Fruit fly (Drosophila melanogaster) whole organism, prepupa: Measurements from ENCODE around the gene Pex11c.
A peak's percentile ranks its signal among the peaks of the same experiment; 100 is the strongest.

Source experiments
- Blimp-1 ChIP-seq: fragments of 200-800 bp; sonication (Bioruptor generic); optimal IDR thresholded peaks from 3 replicates; lab custom pipeline; 2017; ENCODE audit warnings: missing biosample characterization, missing genetic modification characterization, mild to moderate bottlenecking, moderate library complexity, missing genetic modification reagents
- CG11294 ChIP-seq: fragments of 200-800 bp; sonication (Bioruptor generic); IDR thresholded peaks from 2 replicates; pipeline ENCODE4 v1.3.6; 2022; ENCODE audit warnings: missing biosample characterization, missing genetic modification characterization
- CG15336 ChIP-seq: fragments of 200-800 bp; sonication (Bioruptor generic); IDR thresholded peaks from 2 replicates; pipeline ENCODE4 v1.3.6; 2022; ENCODE audit warnings: missing biosample characterization, missing genetic modification characterization
- CG1621 ChIP-seq: fragments of 200-800 bp; sonication (Bioruptor generic); optimal IDR thresholded peaks from 3 replicates; lab custom pipeline; 2018; ENCODE audit warnings: missing biosample characterization, mild to moderate bottlenecking, missing genetic modification characterization
- CG3032 ChIP-seq: fragments of 200-800 bp; optimal IDR thresholded peaks from 2 replicates; lab custom pipeline; 2019; ENCODE audit warnings: missing biosample characterization, mild to moderate bottlenecking, missing genetic modification characterization, moderate library complexity
- CG31627 ChIP-seq: fragments of 200-800 bp; sonication (Bioruptor generic); optimal IDR thresholded peaks from 3 replicates; lab custom pipeline; 2016; ENCODE audit warnings: missing biosample characterization, missing genetic modification characterization
- CG32006 ChIP-seq: fragments of 200-800 bp; sonication (Bioruptor generic); optimal IDR thresholded peaks from 3 replicates; lab custom pipeline; 2017; ENCODE audit warnings: missing biosample characterization, mild to moderate bottlenecking, missing genetic modification characterization
- CG3919 ChIP-seq: fragments of 200-800 bp; sonication (Bioruptor generic); optimal IDR thresholded peaks from 3 replicates; lab custom pipeline; 2016; ENCODE audit warnings: missing biosample characterization, missing genetic modification characterization
- CG6276 ChIP-seq: fragments of 200-800 bp; sonication (Bioruptor generic); optimal IDR thresholded peaks from 2 replicates; lab custom pipeline; 2017; ENCODE audit warnings: missing biosample characterization, mild to moderate bottlenecking, missing genetic modification characterization
- CG6792 ChIP-seq: fragments of 200-800 bp; sonication (Bioruptor generic); optimal IDR thresholded peaks from 3 replicates; lab custom pipeline; 2016; ENCODE audit warnings: missing biosample characterization, missing genetic modification characterization
- CG6854 ChIP-seq: fragments of 200-800 bp; sonication (Bioruptor generic); optimal IDR thresholded peaks from 2 replicates; lab custom pipeline; 2017; ENCODE audit warnings: missing biosample characterization, mild to moderate bottlenecking, missing genetic modification characterization
- CG7368 ChIP-seq: fragments of 200-800 bp; sonication (Bioruptor generic); optimal IDR thresholded peaks from 3 replicates; lab custom pipeline; 2016; ENCODE audit warnings: missing biosample characterization, missing genetic modification characterization
- CG8632 ChIP-seq: fragments of 200-800 bp; sonication (Bioruptor generic); optimal IDR thresholded peaks from 3 replicates; lab custom pipeline; 2016; ENCODE audit warnings: missing biosample characterization, missing genetic modification characterization
- Eip78C ChIP-seq: fragments of 200-800 bp; sonication (Bioruptor generic); peaks from one replicate; lab custom pipeline; 2016; ENCODE audit warnings: missing biosample characterization, missing genetic modification characterization
- Eip93F ChIP-seq: fragments of 200-800 bp; sonication (Bioruptor generic); optimal IDR thresholded peaks from 2 replicates; lab custom pipeline; 2016; ENCODE audit warnings: missing biosample characterization, mild to moderate bottlenecking, missing genetic modification characterization
- Gug ChIP-seq: fragments of 200-800 bp; sonication (Bioruptor generic); IDR thresholded peaks from 2 replicates; pipeline ENCODE4 v1.3.6; 2022; ENCODE audit warnings: missing biosample characterization, missing genetic modification characterization
- Smox ChIP-seq: fragments of 200-800 bp; sonication (Bioruptor generic); optimal IDR thresholded peaks from 3 replicates; lab custom pipeline; 2016; ENCODE audit warnings: missing biosample characterization, missing genetic modification characterization
- Sox14 ChIP-seq: fragments of 200-800 bp; sonication (Bioruptor generic); optimal IDR thresholded peaks from 3 replicates; lab custom pipeline; 2016; ENCODE audit warnings: missing biosample characterization, missing genetic modification characterization
- Sox15 ChIP-seq: fragments of 200-800 bp; sonication (Bioruptor generic); optimal IDR thresholded peaks from 3 replicates; lab custom pipeline; 2016; ENCODE audit warnings: missing biosample characterization, missing genetic modification characterization
- acj6 ChIP-seq: fragments of 200-800 bp; sonication (Bioruptor generic); optimal IDR thresholded peaks from 3 replicates; lab custom pipeline; 2016; ENCODE audit warnings: missing biosample characterization, missing genetic modification characterization
- cyc ChIP-seq: fragments of 200-800 bp; sonication (Bioruptor generic); optimal IDR thresholded peaks from 3 replicates; lab custom pipeline; 2016; ENCODE audit warnings: missing biosample characterization, missing genetic modification characterization
- dac ChIP-seq: fragments of 200-800 bp; sonication (Bioruptor generic); optimal IDR thresholded peaks from 2 replicates; lab custom pipeline; 2017; ENCODE audit warnings: missing biosample characterization, mild to moderate bottlenecking, missing genetic modification characterization
- dsx ChIP-seq: fragments of 200-800 bp; optimal IDR thresholded peaks from 3 replicates; lab custom pipeline; 2019; ENCODE audit warnings: missing biosample characterization, mild to moderate bottlenecking, missing genetic modification characterization, moderate library complexity; ENCODE audit not compliant: poor library complexity, severe bottlenecking
- esn ChIP-seq: fragments of 200-800 bp; sonication (Bioruptor generic); optimal IDR thresholded peaks from 2 replicates; lab custom pipeline; 2016; ENCODE audit warnings: missing biosample characterization, mild to moderate bottlenecking, missing genetic modification characterization, moderate library complexity
- fd85E ChIP-seq: fragments of 200-800 bp; sonication (Bioruptor generic); optimal IDR thresholded peaks from 3 replicates; lab custom pipeline; 2016; ENCODE audit warnings: missing biosample characterization, missing genetic modification characterization
- fkh ChIP-seq: fragments of 200-800 bp; sonication (Bioruptor generic); optimal IDR thresholded peaks from 3 replicates; lab custom pipeline; 2017; ENCODE audit warnings: missing biosample characterization, mild to moderate bottlenecking, missing genetic modification characterization, moderate library complexity
- net ChIP-seq: fragments of 200-800 bp; sonication (Bioruptor generic); optimal IDR thresholded peaks from 3 replicates; lab custom pipeline; 2016; ENCODE audit warnings: missing biosample characterization, missing genetic modification characterization
- spab ChIP-seq: fragments of 200-800 bp; sonication (Bioruptor generic); optimal IDR thresholded peaks from 2 replicates; lab custom pipeline; 2017; ENCODE audit warnings: missing biosample characterization, mild to moderate bottlenecking, missing genetic modification characterization, missing genetic modification reagents
- ss ChIP-seq, 2 experiments: fragments of 200-800 bp; sonication (Bioruptor generic); optimal IDR thresholded peaks; 2 replicates in 1 of 2; 3 replicates in 1 of 2; lab custom pipeline; 2017 to 2018; ENCODE audit warnings: mild to moderate bottlenecking in 2 of 2, missing biosample characterization in 2 of 2, missing genetic modification characterization in 2 of 2, moderate library complexity in 1 of 2
- svp ChIP-seq: fragments of 200-800 bp; sonication (Bioruptor generic); peaks from one replicate; lab custom pipeline; 2016; ENCODE audit warnings: missing biosample characterization, missing genetic modification characterization
- topi ChIP-seq: fragments of 200-800 bp; sonication (Bioruptor generic); optimal IDR thresholded peaks from 3 replicates; lab custom pipeline; 2016; ENCODE audit warnings: missing biosample characterization, missing genetic modification characterization
- vri ChIP-seq: fragments of 200-800 bp; sonication (Bioruptor generic); optimal IDR thresholded peaks from 3 replicates; lab custom pipeline; 2016; ENCODE audit warnings: missing biosample characterization, mild to moderate bottlenecking, missing genetic modification characterization

The Pex11c gene

DNA sequence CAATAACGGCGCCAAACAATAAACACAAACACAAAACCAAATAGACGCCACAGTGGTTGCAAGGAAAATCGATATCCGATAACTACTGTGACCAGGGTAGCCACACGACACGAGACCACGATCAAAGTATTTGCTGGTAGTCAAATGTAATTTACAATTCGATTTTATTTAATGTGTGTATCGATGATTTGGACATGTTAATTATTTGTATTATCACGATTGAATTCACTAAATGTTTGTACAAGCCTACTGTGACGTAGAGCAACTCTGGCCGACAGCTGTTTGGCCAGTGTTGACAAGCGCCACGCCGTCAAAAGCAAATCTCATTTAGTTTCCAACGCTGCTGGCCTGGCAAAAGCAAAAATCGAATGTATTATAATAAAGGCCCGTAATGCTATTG lies 6.9 kb upstream of the Pex11c start, which contains the start of the genes Rad60 and EloA (continued):
- no peak for TF ChIP-seq dac (GFP tag; lab: Kevin White, UChicago)
- no peak for TF ChIP-seq fd85E (GFP tag; lab: Kevin White, UChicago)
- peak; percentile 29; the same call in 1 of the 2 replicates for TF ChIP-seq CG15336
- peak; percentile 83 for TF ChIP-seq CG31627
- peak; percentile 38 for TF ChIP-seq Sox15 (GFP tag; lab: Kevin White, UChicago)
- TF ChIP-seq vri (GFP tag; lab: Kevin White, UChicago): no peak
- TF ChIP-seq net: peak; percentile 47
- TF ChIP-seq Blimp-1 (GFP tag; lab: Kevin White, UChicago): peak; percentile 12
- TF ChIP-seq Gug: peak; percentile 43; the same call in 1 of the 2 replicates
- TF ChIP-seq Smox (GFP tag; lab: Kevin White, UChicago): no peak
- TF ChIP-seq cyc: peak; percentile 81
- TF ChIP-seq acj6 (GFP tag; lab: Kevin White, UChicago): peak; percentile 80
- TF ChIP-seq CG7368 (GFP tag; lab: Kevin White, UChicago): peak; percentile 66
- TF ChIP-seq esn (GFP tag; lab: Kevin White, UChicago): peak; percentile 87
- peak; percentile 43 for TF ChIP-seq dsx (GFP tag; lab: Kevin White, UChicago)
- TF ChIP-seq CG3919: peak; percentile 83
- TF ChIP-seq spab (GFP tag; lab: Kevin White, UChicago): no peak
- peak; percentile 59 for TF ChIP-seq CG8632
- peak; percentile 67 for TF ChIP-seq CG3032
- TF ChIP-seq Eip93F (GFP tag; lab: Kevin White, UChicago): no peak
- TF ChIP-seq topi (GFP tag; lab: Kevin White, UChicago): peak; percentile 80
- peak; percentile 91 for TF ChIP-seq Eip78C (GFP tag; lab: Kevin White, UChicago)
- 0 out of 2 replicates have a peak, but pooled peaks have one; percentile 14 for TF ChIP-seq CG11294 (GFP tag; lab: Robert Waterston, UW)
- TF ChIP-seq fkh: peak; percentile 92

DNA sequence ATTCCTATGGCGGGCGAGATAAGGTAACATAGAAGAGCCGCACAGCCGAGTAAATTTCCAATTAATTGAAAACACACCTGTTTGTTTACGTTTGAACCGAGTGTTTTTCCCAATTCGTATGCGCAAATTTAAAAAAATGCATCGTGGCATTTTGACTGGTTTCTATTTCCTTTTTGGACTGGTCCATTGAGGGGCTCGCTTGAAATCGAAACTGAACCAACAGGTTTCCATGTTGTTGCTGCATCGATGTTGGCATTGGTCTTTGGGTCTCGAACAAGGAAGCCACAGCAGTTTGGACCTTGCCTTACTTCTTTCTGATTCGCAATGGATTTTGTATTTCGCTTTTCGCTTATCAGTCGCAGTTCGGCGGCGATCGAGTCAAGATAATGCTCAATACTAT lies 359 bp downstream of the Pex11c start:
- TF ChIP-seq Blimp-1 (GFP tag; lab: Kevin White, UChicago): peak; percentile 94
- no peak for TF ChIP-seq CG6276 (GFP tag; lab: Kevin White, UChicago)

DNA sequence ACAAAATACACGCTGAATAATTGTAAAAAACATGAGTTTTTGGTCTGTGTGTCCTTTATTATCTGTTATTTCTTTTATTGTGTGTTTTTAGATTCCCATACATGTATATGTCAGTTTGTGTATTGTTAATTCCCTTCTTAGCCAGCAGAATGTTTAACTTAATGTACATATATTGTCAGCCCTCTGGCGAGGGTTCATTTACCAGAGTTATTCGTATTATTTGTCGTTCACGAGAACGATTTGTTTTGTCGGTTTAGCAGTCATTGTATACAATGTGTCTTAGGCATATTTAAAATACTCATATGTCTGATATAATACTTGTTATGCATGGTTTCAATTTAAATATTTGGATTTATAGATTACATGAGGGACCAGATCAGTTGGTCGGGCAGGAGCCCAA lies 2.4 kb downstream of the Pex11c start:
- TF ChIP-seq CG6792 (GFP tag; lab: Kevin White, UChicago) (no peak), fkh (peak; percentile 24)
- TF ChIP-seq, all 60 proteins: peak for 1

DNA sequence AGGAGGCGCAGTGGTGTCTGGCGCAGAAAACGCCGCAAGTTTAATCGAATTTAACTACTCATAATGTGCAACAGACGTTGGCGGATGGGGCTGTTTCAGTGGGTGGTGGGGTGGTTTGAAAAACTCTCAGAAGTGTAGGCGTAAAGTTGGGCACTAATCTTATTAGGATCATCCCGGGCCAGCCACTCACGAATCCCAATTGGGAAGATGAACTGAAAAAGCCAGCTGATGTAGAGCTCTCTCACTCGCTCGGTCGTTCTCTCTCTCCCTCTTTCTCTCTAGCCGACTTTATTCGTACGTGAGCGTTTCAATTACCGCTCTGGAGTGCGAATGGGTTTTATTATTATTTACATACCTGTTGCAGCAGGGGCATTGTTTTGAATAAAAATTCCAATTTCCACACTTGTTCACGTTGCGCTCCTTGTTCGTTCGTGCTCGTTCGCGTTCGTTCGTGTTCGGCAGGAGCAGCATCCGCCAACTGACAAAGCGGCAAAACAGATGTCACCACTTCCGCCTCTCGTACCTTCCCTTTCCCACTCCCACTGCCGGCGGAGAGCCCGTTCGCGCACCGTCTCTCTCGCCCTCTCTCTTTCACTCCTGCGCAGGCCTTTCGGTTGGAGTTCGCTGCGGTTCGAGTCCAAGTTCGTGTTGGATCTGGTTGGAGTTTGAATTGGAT lies 20.7 kb downstream of the Pex11c start:
- TF ChIP-seq ss (GFP tag; optimal IDR thresholded peaks at IDR 0.05; lab: Kevin White, UChicago) (peak in 1 of 2 experiments; percentile 9), CG1621 (tag; lab: Kevin White, UChicago) (peak; percentile 40), CG6854 (GFP tag; lab: Kevin White, UChicago) (peak; percentile 5), Sox14 (no peak), CG3919 (peak; percentile 27), Sox15 (GFP tag; lab: Kevin White, UChicago) (no peak)
- TF ChIP-seq, all 60 proteins: peak for 4

DNA sequence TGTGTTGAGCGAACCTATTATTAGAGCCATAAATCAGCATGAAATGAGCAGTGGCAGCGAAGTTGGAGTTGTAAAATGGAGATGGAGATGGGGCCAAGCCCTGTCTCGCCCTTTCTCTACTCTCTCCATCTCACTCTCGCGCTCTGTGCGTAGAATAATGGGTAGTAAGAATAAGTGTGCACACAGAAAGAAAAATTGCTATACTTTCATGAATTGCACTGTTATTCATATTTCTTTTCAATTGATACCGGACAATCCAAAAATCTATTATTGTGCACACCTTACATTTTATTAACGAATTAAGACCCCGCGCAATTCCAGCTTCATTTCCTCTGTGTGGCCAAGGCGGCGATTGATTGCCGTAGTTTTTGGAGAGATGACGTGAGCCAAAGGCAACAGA lies 21.7 kb downstream of the Pex11c start:
- TF ChIP-seq svp (GFP tag; lab: Kevin White, UChicago): peak; percentile 51
- TF ChIP-seq cyc: no peak
- peak; percentile 7 for TF ChIP-seq CG32006 (GFP tag; lab: Kevin White, UChicago)
